Worm (Caenorhabditis elegans) whole organism, midembryonic: Measurements from ENCODE around the gene F53G2.13.

Experiments
- cog-1 ChIP-seq: sonication (generic microtip); optimal IDR thresholded peaks from 2 replicates; lab custom pipeline; 2016; ENCODE audit warnings: missing genetic modification characterization, missing compliant biosample characterization
- flt-1 ChIP-seq: fragments of 200-800 bp; sonication (Bioruptor generic); IDR thresholded peaks from 2 replicates; pipeline ENCODE4 v1.3.6; 2022; ENCODE audit warnings: missing genetic modification characterization, missing compliant biosample characterization
- med-1 ChIP-seq: sonication (generic microtip); optimal IDR thresholded peaks from 2 replicates; lab custom pipeline; 2017; ENCODE audit warnings: missing genetic modification characterization, mild to moderate bottlenecking, missing compliant biosample characterization, antibody characterized with exemption, missing genetic modification reagents; ENCODE audit not compliant: insufficient read depth
- tab-1 ChIP-seq: fragments of 200-800 bp; sonication (Bioruptor generic); IDR thresholded peaks from 2 replicates; pipeline ENCODE4 v1.3.6; 2022; ENCODE audit warnings: missing genetic modification characterization, missing compliant biosample characterization

DNA sequence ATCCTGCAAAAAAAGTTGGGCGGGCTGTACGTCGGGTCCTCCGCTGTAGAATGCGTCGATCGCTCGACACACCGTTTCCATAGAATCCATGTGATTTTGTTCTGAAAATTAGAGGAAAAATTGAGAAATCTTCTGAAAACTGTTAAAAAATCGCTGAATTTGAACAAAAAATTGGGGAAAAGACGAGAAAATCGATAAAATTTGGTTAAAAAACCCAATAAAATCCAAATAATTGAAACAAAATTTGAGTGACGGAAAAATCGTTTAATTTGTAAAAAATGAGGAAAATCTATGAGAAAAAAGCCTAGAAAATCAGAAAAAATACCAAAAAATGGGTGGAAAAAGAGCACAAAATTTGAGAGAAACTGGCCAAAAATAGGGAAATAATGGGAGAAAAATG lies 10.3 kb upstream of the F53G2.13 start, which contains the start of gene tsr-1:
- no peak for TF ChIP-seq cog-1 (tag; lab: Kevin White, UChicago)
- TF ChIP-seq flt-1: no peak
- no peak for TF ChIP-seq med-1 (GFP tag; lab: Kevin White, UChicago)
- no peak for TF ChIP-seq tab-1 (GFP tag; lab: Robert Waterston, UW)
